Fruit fly (Drosophila melanogaster) whole organism, wandering third instar larva: Measurements from ENCODE around the gene Ran.

Experiments
- Hr78 ChIP-seq: fragments of >200 bp; optimal IDR thresholded peaks from 2 replicates; lab custom pipeline; 2017; ENCODE audit warnings: missing biosample characterization, missing genetic modification characterization
- OdsH ChIP-seq: fragments of 200-800 bp; sonication (Bioruptor generic); optimal IDR thresholded peaks from 2 replicates; lab custom pipeline; 2016; ENCODE audit warnings: missing biosample characterization, mild to moderate bottlenecking, missing genetic modification characterization
- Rel ChIP-seq, 2 experiments: fragments of 200-800 bp; sonication (Bioruptor generic) in 1 of 2; optimal IDR thresholded peaks; 2 replicates in 1 of 2; 3 replicates in 1 of 2; lab custom pipeline; 2016 to 2019; ENCODE audit warnings: mild to moderate bottlenecking in 2 of 2, missing biosample characterization in 2 of 2, missing genetic modification characterization in 2 of 2, moderate library complexity in 1 of 2
- br ChIP-seq: fragments of 200-800 bp; sonication (Bioruptor generic); optimal IDR thresholded peaks from 2 replicates; lab custom pipeline; 2016; ENCODE audit warnings: missing biosample characterization, missing genetic modification characterization
- lola ChIP-seq: fragments of >200 bp; optimal IDR thresholded peaks from 2 replicates; lab custom pipeline; 2017; ENCODE audit warnings: missing biosample characterization, missing genetic modification characterization

- TF ChIP-seq br (GFP tag; lab: Kevin White, UChicago) (peak; percentile 21), OdsH (no peak), lola (no peak), Hr78 (GFP tag; lab: Kevin White, UChicago) (no peak), Rel (GFP tag; optimal IDR thresholded peaks at IDR 0.05; lab: Kevin White, UChicago) (no peak), Rel (tag; optimal IDR thresholded peaks at IDR 0.05; lab: Kevin White, UChicago) (peak; percentile 22)
Measured at dm6 chrX:11136587-11137512, 11.7 kb downstream of the Ran start, which contains the start of gene Klp10A.
